Fruit fly (Drosophila melanogaster): Measurements from ENCODE around the gene Obp22a.

Obp22a gene

dm6 chr2L:1987434-1988191 lies 4.3 kb downstream of the Obp22a start, which contains the start of gene Got2 (continued):
- TF ChIP-seq eyg (GFP tag; optimal IDR thresholded peaks at IDR 0.05): no peak
- no peak for TF ChIP-seq Dad (GFP tag; optimal IDR thresholded peaks at IDR 0.05)
- TF ChIP-seq Six4 (GFP tag; optimal IDR thresholded peaks at IDR 0.05): no peak
- no peak for TF ChIP-seq CG3995 (GFP tag; optimal IDR thresholded peaks at IDR 0.05)
- no peak for TF ChIP-seq Hmx (GFP tag; optimal IDR thresholded peaks at IDR 0.05)
- no peak for TF ChIP-seq CG10274 (GFP tag; optimal IDR thresholded peaks at IDR 0.05)
- no peak for TF ChIP-seq D19A (tag; optimal IDR thresholded peaks at IDR 0.05)
- peak; percentile 6 for TF ChIP-seq fd96Cb (tag; optimal IDR thresholded peaks at IDR 0.05)
- no peak for TF ChIP-seq Stat92E (GFP tag; optimal IDR thresholded peaks at IDR 0.05)
- TF ChIP-seq CG15011 (GFP tag; optimal IDR thresholded peaks at IDR 0.05): no peak
- TF ChIP-seq az2 (GFP tag; optimal IDR thresholded peaks at IDR 0.05): no peak
- peak; percentile 71 for TF ChIP-seq gem (tag; optimal IDR thresholded peaks at IDR 0.05)
- TF ChIP-seq Ets97D (GFP tag; optimal IDR thresholded peaks at IDR 0.05): no peak
- no peak for TF ChIP-seq fd64A (GFP tag; optimal IDR thresholded peaks at IDR 0.05)
- TF ChIP-seq CG1647 (GFP tag; optimal IDR thresholded peaks at IDR 0.05): no peak
- no peak for TF ChIP-seq luna (GFP tag; optimal IDR thresholded peaks at IDR 0.05)
- peak; percentile 48 for TF ChIP-seq CG7839 (tag; optimal IDR thresholded peaks at IDR 0.05)
- peak; percentile 25 for TF ChIP-seq CG31365 (tag; optimal IDR thresholded peaks at IDR 0.05)
- no peak for TF ChIP-seq onecut (GFP tag; IDR thresholded peaks at IDR 0.05)
- no peak for TF ChIP-seq CG12942 (GFP tag; optimal IDR thresholded peaks at IDR 0.05)
- no peak for TF ChIP-seq CG13123 (GFP tag; optimal IDR thresholded peaks at IDR 0.05)
- TF ChIP-seq PHDP (tag; optimal IDR thresholded peaks at IDR 0.05): peak; percentile 10
- no peak for TF ChIP-seq exex (tag; optimal IDR thresholded peaks at IDR 0.05)
- TF ChIP-seq CG10959 (GFP tag; IDR thresholded peaks at IDR 0.05): no peak
- TF ChIP-seq unpg (GFP tag; optimal IDR thresholded peaks at IDR 0.05): no peak
- TF ChIP-seq slbo (GFP tag; IDR thresholded peaks at IDR 0.05): peak; percentile 57
- peak; percentile 44 for TF ChIP-seq CG11504 (tag; optimal IDR thresholded peaks at IDR 0.05)
- TF ChIP-seq CG4360 (GFP tag; IDR thresholded peaks at IDR 0.05): no peak
- peak; percentile 2 for TF ChIP-seq CG13424 (tag; optimal IDR thresholded peaks at IDR 0.05)
- TF ChIP-seq Mes4 (GFP tag; optimal IDR thresholded peaks at IDR 0.05): no peak
- TF ChIP-seq gce (GFP tag; IDR thresholded peaks at IDR 0.05): no peak
- no peak for TF ChIP-seq kay (GFP tag; optimal IDR thresholded peaks at IDR 0.05)
- peak; percentile 31 for TF ChIP-seq Oli (tag; optimal IDR thresholded peaks at IDR 0.05)
- no peak for TF ChIP-seq stc (GFP tag; IDR thresholded peaks at IDR 0.05)
- TF ChIP-seq CG15601 (tag; optimal IDR thresholded peaks at IDR 0.05): no peak
- TF ChIP-seq CG11696 (GFP tag; IDR thresholded peaks at IDR 0.05): no peak
- no peak for TF ChIP-seq br (optimal IDR thresholded peaks at IDR 0.05)
- no peak for TF ChIP-seq Antp (GFP tag; optimal IDR thresholded peaks at IDR 0.05)
- peak; percentile 75; the same call in 1 of the 3 replicates for TF ChIP-seq CG7963 (GFP tag; IDR thresholded peaks at IDR 0.05; ENCODE audit: partially characterized antibody)
- no peak for TF ChIP-seq CG9817 (tag; optimal IDR thresholded peaks at IDR 0.05)
- TF ChIP-seq Ets65A (GFP tag): no peak
- TF ChIP-seq CG12299 (tag; optimal IDR thresholded peaks at IDR 0.05): no peak
- no peak for TF ChIP-seq CG7987 (GFP tag; optimal IDR thresholded peaks at IDR 0.05)
- TF ChIP-seq ERR (GFP tag; optimal IDR thresholded peaks at IDR 0.05): peak; percentile 92
- TF ChIP-seq Rfx (GFP tag; IDR thresholded peaks at IDR 0.05): peak; percentile 65
- no peak for TF ChIP-seq CG32772 (GFP tag; IDR thresholded peaks at IDR 0.05)
- no peak for TF ChIP-seq MESR4 (GFP tag; optimal IDR thresholded peaks at IDR 0.05)
- no peak for TF ChIP-seq Nf-YC (tag; optimal IDR thresholded peaks at IDR 0.05)
- no peak for TF ChIP-seq Atf6 (GFP tag; IDR thresholded peaks at IDR 0.05)
- 0 out of 2 replicates have a peak, but pooled peaks have one; percentile 9 for TF ChIP-seq CG32532 (GFP tag; IDR thresholded peaks at IDR 0.05)
- no peak for TF ChIP-seq CG9727 (GFP tag; optimal IDR thresholded peaks at IDR 0.05)

All from whole organism, embryonic.